Fruit fly (Drosophila melanogaster): ENCODE measurements around the gene Ilp5.
"Not testable (repeated sequence)": the region's sequence is repeated elsewhere in the genome, so short reads cannot be mapped to it uniquely, and the experiment has no call there.

Gene Ilp5

DNA sequence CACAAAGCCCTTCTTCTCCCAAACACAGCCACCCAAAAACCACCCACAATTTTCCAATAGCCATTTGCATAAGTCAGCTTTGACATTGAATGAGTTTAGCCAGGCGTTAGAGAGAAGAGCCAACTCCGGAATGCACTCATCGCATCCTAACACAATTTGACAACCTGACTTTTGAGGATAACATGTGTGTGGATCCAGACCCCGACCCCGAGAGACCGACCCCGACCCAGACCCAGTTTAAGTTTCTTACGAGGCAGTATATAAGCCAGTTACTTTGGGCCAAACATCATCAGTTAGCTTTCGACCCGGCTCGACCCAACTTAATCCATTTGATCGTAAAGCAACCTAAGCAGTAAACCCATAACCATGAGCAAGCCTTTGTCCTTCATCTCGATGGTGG is 24.3 kb downstream of the Ilp5 start, which contains the start of gene Ilp2:
Gene Ilp2 (plus strand): TSS at position 301 of the 400 bp plus-strand sequence.
- no peak for TF ChIP-seq CG8159 (tag; optimal IDR thresholded peaks at IDR 0.05)
- TF ChIP-seq CG10348 (GFP tag; IDR thresholded peaks at IDR 0.05): no peak
- no peak for TF ChIP-seq fd96Ca (GFP tag; IDR thresholded peaks at IDR 0.05)
- TF ChIP-seq CG34367 (tag; optimal IDR thresholded peaks at IDR 0.05): no peak
- TF ChIP-seq CG17806 (tag; optimal IDR thresholded peaks at IDR 0.05): no peak
- no peak for TF ChIP-seq Snoo (tag; optimal IDR thresholded peaks at IDR 0.05)
- no peak for TF ChIP-seq CG8301 (tag; optimal IDR thresholded peaks at IDR 0.05)
- no peak for TF ChIP-seq Pif1B (GFP tag; optimal IDR thresholded peaks at IDR 0.05)
- no peak for TF ChIP-seq CG14655 (GFP tag; optimal IDR thresholded peaks at IDR 0.05)
- no peak for TF ChIP-seq CG32121 (GFP tag; IDR thresholded peaks at IDR 0.05)
- no peak for TF ChIP-seq D1 (tag; optimal IDR thresholded peaks at IDR 0.05)
- TF ChIP-seq CG4496 (GFP tag; IDR thresholded peaks at IDR 0.05): no peak

DNA sequence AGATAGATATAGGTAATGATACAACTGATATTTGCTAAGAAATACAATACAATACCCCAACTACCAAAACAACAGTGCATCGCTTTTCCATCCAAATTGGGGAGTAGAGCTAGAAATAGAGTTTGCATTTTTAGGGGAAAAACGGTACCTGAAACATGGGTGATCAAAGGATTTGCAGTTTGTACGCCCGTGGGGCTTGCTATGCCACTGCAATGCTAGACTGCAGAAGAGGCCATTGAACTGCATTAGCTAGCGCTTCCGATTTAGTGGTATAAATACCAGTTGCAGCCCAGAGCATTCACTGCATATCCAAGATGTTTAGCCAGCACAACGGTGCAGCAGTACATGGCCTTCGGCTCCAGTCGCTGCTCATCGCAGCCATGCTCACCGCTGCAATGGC is 25.6 kb downstream of the Ilp5 start, which contains the start of gene Ilp1:
Gene Ilp1 (plus strand): TSS at position 301 of the 400 bp plus-strand sequence.
- TF ChIP-seq Ets98B (GFP tag; IDR thresholded peaks at IDR 0.05); CG8159 (tag; optimal IDR thresholded peaks at IDR 0.05); Pif1B (GFP tag; optimal IDR thresholded peaks at IDR 0.05): not testable (repeated sequence)

DNA sequence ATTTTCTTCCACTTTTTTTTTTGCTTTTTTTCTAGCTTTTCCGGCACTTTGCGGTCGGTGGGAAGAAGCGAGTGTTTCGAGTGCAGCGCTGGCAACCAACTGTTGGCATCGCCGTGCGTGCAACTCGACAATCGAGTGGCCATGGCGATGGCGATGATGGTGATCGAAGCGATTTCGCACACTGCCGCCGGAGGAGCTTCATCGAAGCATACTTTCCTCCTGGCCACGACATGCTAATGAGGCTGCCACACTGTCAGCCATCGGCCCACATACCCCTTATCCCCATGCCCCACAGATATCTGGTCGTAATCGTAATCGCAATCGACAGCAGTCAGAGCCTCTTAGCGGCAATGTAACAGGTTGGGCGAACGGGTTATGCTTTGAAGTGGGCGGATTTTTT is 26.1 kb downstream of the Ilp5 start, which contains the start of gene Zasp67:
Gene Zasp67 (minus strand): TSS at position 101 of the 400 bp plus-strand sequence.
- TF ChIP-seq CG14655 (GFP tag; optimal IDR thresholded peaks at IDR 0.05) (no peak), CG15710 (tag; optimal IDR thresholded peaks at IDR 0.05) (no peak), CG10348 (GFP tag; IDR thresholded peaks at IDR 0.05) (no peak), CG8159 (tag; optimal IDR thresholded peaks at IDR 0.05) (no peak), Pif1B (GFP tag; optimal IDR thresholded peaks at IDR 0.05) (no peak), CG17806 (tag; optimal IDR thresholded peaks at IDR 0.05) (no peak), CG32121 (GFP tag; IDR thresholded peaks at IDR 0.05) (no peak), fd96Ca (GFP tag; IDR thresholded peaks at IDR 0.05) (no peak), CG34367 (tag; optimal IDR thresholded peaks at IDR 0.05) (no peak), Ets98B (GFP tag; IDR thresholded peaks at IDR 0.05) (no peak), CG4496 (GFP tag; IDR thresholded peaks at IDR 0.05) (no peak), Pif1A (GFP tag; optimal IDR thresholded peaks at IDR 0.05) (no peak), gl (tag; optimal IDR thresholded peaks at IDR 0.05) (no peak), CG13204 (GFP tag; optimal IDR thresholded peaks at IDR 0.05) (no peak), CG12605 (GFP tag; IDR thresholded peaks at IDR 0.05) (no peak), rn (GFP tag; IDR thresholded peaks at IDR 0.05) (no peak), CG9948 (tag; optimal IDR thresholded peaks at IDR 0.05) (no peak), CG8301 (tag; optimal IDR thresholded peaks at IDR 0.05) (no peak), Snoo (tag; optimal IDR thresholded peaks at IDR 0.05) (no peak)

DNA sequence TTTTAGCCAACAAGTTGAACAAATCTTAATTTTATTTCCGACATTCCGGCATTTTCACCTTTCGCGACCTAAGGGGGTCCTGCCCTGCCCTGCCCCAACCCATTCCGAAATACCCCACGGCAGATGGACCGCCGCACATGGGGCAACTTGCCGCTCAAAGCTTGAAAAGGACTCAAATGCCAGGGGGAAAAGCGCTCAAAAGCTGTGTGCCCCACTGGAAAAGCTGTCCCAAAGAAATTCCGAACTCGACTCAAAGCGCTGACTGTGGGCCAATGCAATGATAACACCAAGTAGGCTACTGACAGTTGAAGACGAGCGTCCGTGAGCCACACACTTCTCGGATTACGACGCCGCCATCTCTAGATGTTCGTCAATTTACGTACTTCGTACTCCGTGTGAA is 37.0 kb downstream of the Ilp5 start, which contains the start of gene CG32052:
Gene CG32052 (plus strand): TSS at position 301 of the 400 bp plus-strand sequence.
- TF ChIP-seq CG12605 (GFP tag; IDR thresholded peaks at IDR 0.05) (no peak), CG9948 (tag; optimal IDR thresholded peaks at IDR 0.05) (no peak), D1 (tag; optimal IDR thresholded peaks at IDR 0.05) (no peak), Pif1B (GFP tag; optimal IDR thresholded peaks at IDR 0.05) (no peak), EcR (GFP tag; optimal IDR thresholded peaks at IDR 0.05) (no peak), CG14655 (GFP tag; optimal IDR thresholded peaks at IDR 0.05) (no peak), fd96Ca (GFP tag; IDR thresholded peaks at IDR 0.05) (no peak), CG8301 (tag; optimal IDR thresholded peaks at IDR 0.05) (no peak), Snoo (tag; optimal IDR thresholded peaks at IDR 0.05) (no peak), CG17806 (tag; optimal IDR thresholded peaks at IDR 0.05) (no peak), CG13204 (GFP tag; optimal IDR thresholded peaks at IDR 0.05) (no peak), CG10348 (GFP tag; IDR thresholded peaks at IDR 0.05) (no peak), CG32121 (GFP tag; IDR thresholded peaks at IDR 0.05) (no peak), CG8159 (tag; optimal IDR thresholded peaks at IDR 0.05) (no peak), CG15710 (tag; optimal IDR thresholded peaks at IDR 0.05) (no peak)

DNA sequence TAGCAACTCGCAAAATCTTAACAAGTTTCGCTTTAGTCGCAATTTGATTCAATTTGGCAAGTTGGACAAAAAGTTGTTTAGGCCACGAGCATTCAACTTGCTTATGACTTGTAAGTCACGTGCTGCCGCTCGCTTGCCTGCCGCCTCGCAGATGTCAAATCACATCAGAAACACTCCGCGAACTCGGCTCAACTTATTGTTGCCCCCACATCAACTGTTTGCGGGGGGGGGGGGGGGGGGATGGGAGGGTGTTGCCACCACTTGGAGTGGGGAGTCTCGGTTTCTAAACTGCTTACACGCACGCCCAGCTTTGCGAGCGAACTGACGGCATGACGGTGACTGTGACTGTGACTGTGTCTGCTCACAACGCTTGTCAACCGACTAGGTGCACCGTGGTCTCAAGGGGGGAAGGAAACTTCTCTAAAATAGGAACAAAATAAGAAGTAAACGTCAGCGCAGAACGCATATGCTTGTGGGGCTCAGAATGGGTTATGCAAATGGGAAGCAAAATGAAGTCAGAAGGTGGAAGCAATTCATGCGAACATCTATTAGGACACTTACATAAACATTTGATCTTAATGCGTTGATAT is 46.8 kb downstream of the Ilp5 start:
- no peak for TF ChIP-seq Snoo (tag; optimal IDR thresholded peaks at IDR 0.05)
- TF ChIP-seq CG14655 (GFP tag; optimal IDR thresholded peaks at IDR 0.05): no peak
- TF ChIP-seq Pif1B (GFP tag; optimal IDR thresholded peaks at IDR 0.05): no peak
- TF ChIP-seq CG32121 (GFP tag; IDR thresholded peaks at IDR 0.05): peak; percentile 24; the same call in 1 of the 2 replicates
- 0 out of 3 replicates have a peak, but pooled peaks have one; percentile 16 for TF ChIP-seq fd96Ca (GFP tag; IDR thresholded peaks at IDR 0.05)
- peak; percentile 54; the same call in 2 of the 3 replicates for TF ChIP-seq CG4496 (GFP tag; IDR thresholded peaks at IDR 0.05)
- TF ChIP-seq CG17806 (tag; optimal IDR thresholded peaks at IDR 0.05): no peak

DNA sequence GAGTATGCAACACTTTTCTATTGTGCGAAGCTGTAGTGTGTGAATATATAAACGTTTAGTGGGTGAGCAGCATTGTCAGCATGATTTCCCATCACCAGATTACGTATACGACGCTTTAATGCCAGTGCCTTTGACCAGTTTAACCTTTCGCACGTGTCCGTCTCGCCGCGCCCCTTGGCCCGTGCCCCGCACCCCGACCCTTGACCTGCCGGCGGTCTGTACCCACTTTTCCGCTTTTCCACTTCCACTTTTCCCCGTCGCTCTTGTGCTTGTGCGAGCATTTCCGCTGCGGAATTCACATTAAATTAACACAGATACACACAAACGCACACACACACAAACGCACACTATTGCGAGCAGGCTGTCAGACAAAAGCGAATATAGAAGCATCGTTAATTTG is 48.0 kb downstream of the Ilp5 start:
- TF ChIP-seq Pif1A (GFP tag; optimal IDR thresholded peaks at IDR 0.05): no peak
- no peak for TF ChIP-seq Pif1B (GFP tag; optimal IDR thresholded peaks at IDR 0.05)
- no peak for TF ChIP-seq EcR (GFP tag; optimal IDR thresholded peaks at IDR 0.05)
- TF ChIP-seq CG10348 (GFP tag; IDR thresholded peaks at IDR 0.05): no peak
- TF ChIP-seq CG4496 (GFP tag; IDR thresholded peaks at IDR 0.05): no peak
- TF ChIP-seq CG32121 (GFP tag; IDR thresholded peaks at IDR 0.05): no peak
- TF ChIP-seq CG14655 (GFP tag; optimal IDR thresholded peaks at IDR 0.05): no peak
- no peak for TF ChIP-seq D1 (tag; optimal IDR thresholded peaks at IDR 0.05)
- no peak for TF ChIP-seq CG15710 (tag; optimal IDR thresholded peaks at IDR 0.05)
- no peak for TF ChIP-seq CG34367 (tag; optimal IDR thresholded peaks at IDR 0.05)
- TF ChIP-seq CG13204 (GFP tag; optimal IDR thresholded peaks at IDR 0.05): no peak
- no peak for TF ChIP-seq CG8159 (tag; optimal IDR thresholded peaks at IDR 0.05)
- no peak for TF ChIP-seq Snoo (tag; optimal IDR thresholded peaks at IDR 0.05)
- TF ChIP-seq CG9948 (tag; optimal IDR thresholded peaks at IDR 0.05): no peak
- TF ChIP-seq fd96Ca (GFP tag; IDR thresholded peaks at IDR 0.05): no peak
- TF ChIP-seq CG12605 (GFP tag; IDR thresholded peaks at IDR 0.05): no peak
- no peak for TF ChIP-seq rn (GFP tag; IDR thresholded peaks at IDR 0.05)
- no peak for TF ChIP-seq CG17806 (tag; optimal IDR thresholded peaks at IDR 0.05)
- no peak for TF ChIP-seq Ets98B (GFP tag; IDR thresholded peaks at IDR 0.05)

All from whole organism, pupa.